Worm (Caenorhabditis elegans): ENCODE measurements around the gene srh-245.

Gene srh-245

DNA sequence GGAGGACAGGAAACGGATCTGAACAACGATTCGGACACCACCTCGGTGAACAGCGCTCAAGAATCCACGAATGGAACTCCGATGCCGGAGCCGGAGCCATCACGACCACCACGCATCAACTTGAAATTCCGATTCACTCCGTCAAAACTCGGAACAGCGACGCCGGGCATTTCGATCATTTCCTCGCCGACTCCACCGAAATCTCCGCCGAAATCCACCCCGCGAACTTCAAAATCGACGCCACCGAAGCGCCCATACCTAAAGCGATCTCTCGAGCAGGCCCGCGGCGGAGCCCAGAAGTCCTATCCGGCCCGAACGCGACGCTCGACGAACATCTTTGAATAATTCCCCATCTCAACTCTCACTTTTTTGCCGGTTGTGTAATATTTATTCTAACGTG is 33.8 kb upstream of the srh-245 start:
- no peak for TF ChIP-seq nhr-102 (tag; optimal IDR thresholded peaks at IDR 0.05)
- TF ChIP-seq madf-5 (GFP tag; IDR thresholded peaks at IDR 0.05), result 0 out of 4 replicates have a peak, but pooled peaks of 1 of the 2 experiments have one; percentile 24
- TF ChIP-seq set-16 (GFP tag; IDR thresholded peaks at IDR 0.05), result peak; percentile 87
- TF ChIP-seq aha-1 (tag), result peak; percentile 72
- TF ChIP-seq fkh-10 (GFP tag; optimal IDR thresholded peaks at IDR 0.05), result no peak
- no peak for TF ChIP-seq mxl-2 (GFP tag; conservative IDR thresholded peaks at IDR 0.05)
- TF ChIP-seq php-3 (GFP tag; IDR thresholded peaks at IDR 0.05), result 0 out of 2 replicates have a peak, but pooled peaks have one; percentile 26
- no peak for TF ChIP-seq F37D6.2 (tag; optimal IDR thresholded peaks at IDR 0.05)
- no peak for TF ChIP-seq dmd-6 (GFP tag; IDR thresholded peaks at IDR 0.05)
- TF ChIP-seq tra-1 (GFP tag; IDR thresholded peaks at IDR 0.05), result no peak

DNA sequence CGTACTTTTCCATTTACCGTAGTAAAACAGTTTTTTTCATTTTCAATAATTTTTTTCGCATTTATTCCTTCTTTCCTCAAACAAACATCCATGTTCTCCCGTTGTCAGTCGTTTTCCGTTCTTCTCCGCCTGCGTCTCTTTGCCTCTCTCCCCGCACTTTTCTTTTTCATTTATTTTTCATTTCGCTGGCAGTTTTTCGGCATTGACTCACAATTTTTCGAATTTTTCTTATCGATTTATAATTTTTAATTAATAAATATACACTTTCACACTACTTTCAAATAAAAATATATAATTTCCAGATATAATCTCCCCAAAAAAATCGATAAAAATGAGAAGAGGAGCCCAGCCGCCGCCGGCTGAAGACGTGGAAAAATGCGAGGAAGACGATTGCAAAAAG is 31.7 kb upstream of the srh-245 start, which contains the start of gene H25P19.1:
Gene H25P19.1 (plus strand): TSS at position 301 of the 400 bp plus-strand sequence.
- TF ChIP-seq dmd-6 (GFP tag; IDR thresholded peaks at IDR 0.05) (no peak), F10B5.3 (tag; optimal IDR thresholded peaks at IDR 0.05) (no peak), F49E8.2 (tag; optimal IDR thresholded peaks at IDR 0.05; ENCODE audit: borderline replicate concordance) (no peak), lin-13 (GFP tag; optimal IDR thresholded peaks at IDR 0.05) (no peak), egl-27 (tag; optimal IDR thresholded peaks at IDR 0.05) (no peak), ztf-11 (tag; optimal IDR thresholded peaks at IDR 0.05) (no peak), ceh-82 (tag; optimal IDR thresholded peaks at IDR 0.05) (no peak), nhr-77 (tag; optimal IDR thresholded peaks at IDR 0.05) (no peak), fos-1 (tag; optimal IDR thresholded peaks at IDR 0.05) (no peak), dve-1 (tag; optimal IDR thresholded peaks at IDR 0.05; ENCODE audit: insufficient read depth) (no peak), Y48G9A.11 (GFP tag; IDR thresholded peaks at IDR 0.05) (no peak), ceh-20 (GFP tag; IDR thresholded peaks at IDR 0.05) (no peak)

DNA sequence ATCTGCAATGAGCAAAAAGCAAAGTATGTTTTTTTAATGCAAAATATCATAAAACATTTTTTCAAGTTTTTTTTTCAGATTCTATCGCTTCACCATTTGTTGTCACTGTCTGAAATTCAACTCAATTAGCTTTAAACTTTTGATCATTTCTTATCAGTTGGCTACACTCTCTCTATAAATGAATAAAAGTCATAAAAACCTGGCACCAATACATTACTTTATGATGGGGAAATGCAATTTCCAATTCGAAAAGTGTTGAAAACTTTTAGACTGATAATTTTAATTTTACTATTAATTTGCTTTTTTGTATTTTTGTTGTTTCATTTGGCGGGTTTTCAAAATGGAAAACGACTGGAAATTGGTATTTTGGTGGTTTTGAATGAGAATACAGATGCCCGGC is 28.1 kb upstream of the srh-245 start, which contains the start of gene F31F4.1:
Gene F31F4.1 (plus strand): TSS at position 203 of the 400 bp plus-strand sequence.
- no peak for TF ChIP-seq ceh-20 (GFP tag; IDR thresholded peaks at IDR 0.05)
- peak; percentile 63 for TF ChIP-seq nhr-77 (tag; optimal IDR thresholded peaks at IDR 0.05)
- TF ChIP-seq php-3 (GFP tag; IDR thresholded peaks at IDR 0.05), result peak; percentile 83
- TF ChIP-seq nhr-11 (tag; optimal IDR thresholded peaks at IDR 0.05), result no peak
- TF ChIP-seq dve-1 (tag; optimal IDR thresholded peaks at IDR 0.05; ENCODE audit: insufficient read depth), result peak; percentile 47
- peak; percentile 55 for TF ChIP-seq aha-1 (tag)
- TF ChIP-seq nhr-42 (GFP tag; IDR thresholded peaks at IDR 0.05), result no peak
- no peak for TF ChIP-seq daf-16 (GFP tag; optimal IDR thresholded peaks at IDR 0.05)
- TF ChIP-seq daf-16 (tag; optimal IDR thresholded peaks at IDR 0.05), result peak; percentile 81
- TF ChIP-seq pqm-1 (tag; optimal IDR thresholded peaks at IDR 0.05), result peak; percentile 75
- TF ChIP-seq lin-1 (GFP tag; IDR thresholded peaks at IDR 0.05), result no peak
- TF ChIP-seq nhr-28 (tag; optimal IDR thresholded peaks at IDR 0.05), result peak; percentile 63

DNA sequence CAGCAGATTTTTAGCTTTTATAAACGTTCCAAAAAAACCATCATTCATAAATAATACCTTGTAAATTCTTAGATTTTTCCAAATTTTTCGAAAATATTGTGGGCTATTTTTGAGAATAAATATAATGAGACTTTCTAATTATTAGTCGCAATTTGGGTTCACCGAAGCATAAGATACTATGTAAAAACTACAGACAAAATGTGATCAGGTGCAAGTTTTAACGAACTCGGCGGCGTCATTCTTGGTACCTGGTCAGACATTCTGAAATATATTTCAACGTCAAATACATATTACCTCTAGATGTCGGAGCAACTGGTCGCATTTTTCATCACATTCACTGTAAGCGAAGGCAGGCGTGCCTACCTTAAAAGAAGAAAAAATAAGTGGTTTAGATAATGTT is 26.3 kb upstream of the srh-245 start, which contains the start of gene srx-23:
Gene srx-23 (plus strand): TSS at position 301 of the 400 bp plus-strand sequence.
- TF ChIP-seq aly-2 (tag; optimal IDR thresholded peaks at IDR 0.05), result no peak
- no peak for TF ChIP-seq nhr-237 (tag; optimal IDR thresholded peaks at IDR 0.05)
- TF ChIP-seq spr-3 (GFP tag; optimal IDR thresholded peaks at IDR 0.05), result no peak
- TF ChIP-seq F49E8.2 (tag; optimal IDR thresholded peaks at IDR 0.05; ENCODE audit: borderline replicate concordance), result no peak
- TF ChIP-seq dmd-6 (GFP tag; IDR thresholded peaks at IDR 0.05), result no peak
- TF ChIP-seq lin-29 (GFP tag; IDR thresholded peaks at IDR 0.05), result no peak
- TF ChIP-seq lsy-2 (tag; optimal IDR thresholded peaks at IDR 0.05), result no peak
- TF ChIP-seq lin-13 (GFP tag; optimal IDR thresholded peaks at IDR 0.05), result no peak
- no peak for TF ChIP-seq nhr-11 (tag; optimal IDR thresholded peaks at IDR 0.05)
- no peak for TF ChIP-seq gei-8 (GFP tag; optimal IDR thresholded peaks at IDR 0.05)
- TF ChIP-seq egl-43 (GFP tag; IDR thresholded peaks at IDR 0.05), result no peak
- TF ChIP-seq ceh-82 (tag; optimal IDR thresholded peaks at IDR 0.05), result no peak
- TF ChIP-seq nhr-6 (tag; optimal IDR thresholded peaks at IDR 0.05), result no peak
- no peak for TF ChIP-seq dpl-1 (GFP tag; optimal IDR thresholded peaks at IDR 0.05)
- TF ChIP-seq sdz-12 (GFP tag; optimal IDR thresholded peaks at IDR 0.05), result no peak

All from whole organism, L4 larva.